Fruit fly (Drosophila melanogaster) whole organism, adult: ENCODE data around the gene CG14965.

Experiments used
- CG11617 ChIP-seq: fragments of 200-800 bp; sonication (Bioruptor generic); optimal IDR thresholded peaks from 2 replicates; lab custom pipeline; 2017; ENCODE audit warnings: mild to moderate bottlenecking, missing biosample characterization, missing genetic modification reagents, missing genetic modification characterization
- CG12768 ChIP-seq: fragments of 200-800 bp; sonication (Bioruptor generic); optimal IDR thresholded peaks from 2 replicates; lab custom pipeline; 2017; ENCODE audit warnings: missing biosample characterization, missing genetic modification characterization, mild to moderate bottlenecking, moderate library complexity, missing genetic modification reagents
- CG14711 ChIP-seq: fragments of 200-800 bp; sonication (Bioruptor generic); optimal IDR thresholded peaks from 2 replicates; lab custom pipeline; 2018; ENCODE audit warnings: missing biosample characterization, mild to moderate bottlenecking, missing genetic modification characterization, moderate library complexity
- CG1620 ChIP-seq: fragments of 200-800 bp; sonication (Bioruptor generic); optimal IDR thresholded peaks from 2 replicates; lab custom pipeline; 2016; ENCODE audit warnings: missing biosample characterization, missing genetic modification characterization
- CG33017 ChIP-seq: fragments of 200-800 bp; sonication (Bioruptor generic); optimal IDR thresholded peaks from 2 replicates; lab custom pipeline; 2018; ENCODE audit warnings: missing biosample characterization, mild to moderate bottlenecking, missing genetic modification characterization, moderate library complexity
- CG5204 ChIP-seq: fragments of 200-800 bp; sonication (Bioruptor generic); optimal IDR thresholded peaks from 2 replicates; lab custom pipeline; 2016; ENCODE audit warnings: missing biosample characterization, missing genetic modification characterization
- CG7045 ChIP-seq: fragments of 200-800 bp; sonication (Bioruptor generic); optimal IDR thresholded peaks from 2 replicates; lab custom pipeline; 2017; ENCODE audit warnings: missing biosample characterization, mild to moderate bottlenecking, missing genetic modification characterization
- CG7101 ChIP-seq: fragments of 200-800 bp; sonication (Bioruptor generic); optimal IDR thresholded peaks from 2 replicates; lab custom pipeline; 2018; ENCODE audit warnings: missing biosample characterization, mild to moderate bottlenecking, missing genetic modification characterization, moderate library complexity
- Clk ChIP-seq: fragments of 200-800 bp; sonication (Bioruptor generic); optimal IDR thresholded peaks from 2 replicates; lab custom pipeline; 2017; ENCODE audit warnings: missing biosample characterization, missing genetic modification characterization
- Crg-1 ChIP-seq: fragments of 200-800 bp; sonication (Bioruptor generic); optimal IDR thresholded peaks from 2 replicates; lab custom pipeline; 2016; ENCODE audit warnings: missing biosample characterization, missing genetic modification characterization
- Hr96 ChIP-seq: fragments of 200-800 bp; sonication (Bioruptor generic); optimal IDR thresholded peaks from 2 replicates; lab custom pipeline; 2016; ENCODE audit warnings: missing biosample characterization, missing genetic modification characterization
- Mnt ChIP-seq: fragments of 200-800 bp; sonication (Bioruptor generic); optimal IDR thresholded peaks from 2 replicates; lab custom pipeline; 2016; ENCODE audit warnings: missing biosample characterization, mild to moderate bottlenecking, missing genetic modification characterization
- bab1 ChIP-seq: fragments of 200-800 bp; sonication (Bioruptor generic); optimal IDR thresholded peaks from 3 replicates; lab custom pipeline; 2019; ENCODE audit warnings: missing biosample characterization, mild to moderate bottlenecking, missing genetic modification characterization, moderate library complexity
- cic ChIP-seq: fragments of 200-800 bp; sonication (Bioruptor generic); optimal IDR thresholded peaks from 2 replicates; lab custom pipeline; 2017; ENCODE audit warnings: missing biosample characterization, mild to moderate bottlenecking, missing genetic modification characterization, moderate library complexity
- cnc ChIP-seq, 2 experiments: fragments of >200 bp; optimal IDR thresholded peaks; 2 replicates each; lab custom pipeline; 2017
- kay ChIP-seq: fragments of 200-800 bp; sonication (Bioruptor generic); peaks from one replicate; lab custom pipeline; 2016; ENCODE audit warnings: missing biosample characterization, missing genetic modification characterization, borderline replicate concordance
- ovo ChIP-seq: fragments of 200-800 bp; sonication (Bioruptor generic); optimal IDR thresholded peaks from 2 replicates; lab custom pipeline; 2016; ENCODE audit warnings: missing biosample characterization, missing genetic modification characterization
- pad ChIP-seq: fragments of 200-800 bp; sonication (Bioruptor generic); optimal IDR thresholded peaks from 3 replicates; lab custom pipeline; 2017; ENCODE audit warnings: missing biosample characterization, missing genetic modification characterization, mild to moderate bottlenecking, moderate library complexity, missing genetic modification reagents
- tj ChIP-seq: fragments of 200-800 bp; sonication (Bioruptor generic); optimal IDR thresholded peaks from 3 replicates; lab custom pipeline; 2017; ENCODE audit warnings: missing biosample characterization, mild to moderate bottlenecking, missing genetic modification characterization, moderate library complexity
- toe ChIP-seq: fragments of 200-800 bp; sonication (Bioruptor generic); optimal IDR thresholded peaks from 2 replicates; lab custom pipeline; 2016; ENCODE audit warnings: missing biosample characterization, missing genetic modification characterization

Gene CG14965

dm6 chr3L:3189647-3190046, 2.6 kb downstream of the CG14965 start, which contains the start of the genes CG42525 and CG14958:
CG42525 (minus strand) TSS chr3L:3189747.
CG14958 (plus strand) TSS chr3L:3189978.
- no peak for TF ChIP-seq CG7045 (GFP tag; lab: Kevin White, UChicago)

- TF ChIP-seq CG12768 (GFP tag; lab: Kevin White, UChicago) (peak; percentile 11), CG1620 (GFP tag; lab: Kevin White, UChicago) (no peak), cic (GFP tag; lab: Kevin White, UChicago) (no peak), CG5204 (GFP tag; lab: Kevin White, UChicago) (no peak), CG11617 (no peak), Mnt (no peak), CG7045 (GFP tag; lab: Kevin White, UChicago) (peak; percentile 55)
Observed at dm6 chr3L:3187263-3187662, 5.0 kb downstream of the CG14965 start, which contains the start of gene CG14957. CG14957 (plus strand) TSS chr3L:3187563.

dm6 chr3L:3186364-3186763, 5.9 kb downstream of the CG14965 start, which contains the start of gene CG32284:
CG32284 (plus strand) TSS chr3L:3186664.
- TF ChIP-seq tj (GFP tag; lab: Kevin White, UChicago), result no peak
- no peak for TF ChIP-seq CG7101
- no peak for TF ChIP-seq Clk (GFP tag; lab: Kevin White, UChicago)
- no peak for TF ChIP-seq toe (GFP tag; lab: Kevin White, UChicago)

DNA sequence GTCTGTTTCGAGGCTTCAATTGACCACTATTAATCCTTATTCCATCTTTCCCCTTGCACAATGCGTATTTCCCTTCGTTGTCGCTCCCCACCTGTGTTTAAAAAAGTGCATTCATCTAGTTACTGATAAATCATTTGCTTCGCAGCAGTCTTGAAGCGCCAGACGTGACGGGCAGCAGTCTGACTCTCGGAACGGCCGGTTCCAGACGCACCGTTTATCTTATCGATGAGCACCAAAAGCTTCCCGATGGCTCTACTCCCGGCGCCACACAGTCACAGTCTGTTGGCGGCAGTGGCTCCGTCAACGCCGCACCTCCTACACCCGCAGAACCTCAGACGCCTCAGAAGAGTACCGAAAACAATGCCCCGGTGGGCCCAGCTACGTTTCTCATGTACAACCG, 8.2 kb downstream of the CG14965 start, which contains the start of gene CG42494:
CG42494 (plus strand) TSS at position 301 of the 400 bp plus-strand sequence.
- TF ChIP-seq bab1 (GFP tag; lab: Kevin White, UChicago), result no peak
- no peak for TF ChIP-seq CG11617
- no peak for TF ChIP-seq kay (GFP tag; lab: Kevin White, UChicago)

DNA sequence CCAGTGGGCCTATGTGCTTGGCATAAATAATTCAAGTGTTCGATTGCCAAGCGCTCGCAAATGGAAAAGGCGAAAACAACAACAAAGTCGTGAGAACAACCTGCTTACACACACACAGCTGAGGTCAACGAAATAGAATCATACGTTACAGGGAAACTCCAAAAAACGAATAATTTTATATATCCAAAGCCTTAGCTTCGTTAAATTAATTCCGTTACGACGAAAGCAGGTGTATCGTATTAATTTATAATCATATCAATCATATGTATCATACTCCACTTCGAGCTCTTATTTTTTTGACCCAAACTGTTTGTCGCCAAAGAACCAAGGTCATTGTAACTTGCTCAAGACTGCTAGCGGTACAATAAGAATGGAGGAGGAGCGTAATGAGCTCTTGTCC, 12.8 kb downstream of the CG14965 start:
- TF ChIP-seq CG7045 (GFP tag; lab: Kevin White, UChicago) (peak; percentile 78), CG14711 (tag; lab: Kevin White, UChicago) (peak; percentile 70), kay (GFP tag; lab: Kevin White, UChicago) (no peak), Hr96 (GFP tag; lab: Kevin White, UChicago) (peak; percentile 36), CG7101 (peak; percentile 68), CG33017 (peak; percentile 73), CG11617 (peak; percentile 27), bab1 (GFP tag; lab: Kevin White, UChicago) (peak; percentile 93), CG1620 (GFP tag; lab: Kevin White, UChicago) (peak; percentile 47), ovo (GFP tag; lab: Kevin White, UChicago) (no peak), Mnt (no peak), cic (GFP tag; lab: Kevin White, UChicago) (no peak), cnc (optimal IDR thresholded peaks at IDR 0.05; lab: Kevin White, UChicago) (no peak), tj (GFP tag; lab: Kevin White, UChicago) (peak; percentile 69), CG5204 (GFP tag; lab: Kevin White, UChicago) (no peak), toe (GFP tag; lab: Kevin White, UChicago) (peak; percentile 3), Crg-1 (GFP tag; lab: Kevin White, UChicago) (peak; percentile 11), Clk (GFP tag; lab: Kevin White, UChicago) (no peak), CG12768 (GFP tag; lab: Kevin White, UChicago) (peak; percentile 18), pad (GFP tag; lab: Kevin White, UChicago) (peak; percentile 36)

dm6 chr3L:3178530-3179096, 13.7 kb downstream of the CG14965 start, which contains the start of the genes MnM and Girdin:
MnM (minus strand) TSS chr3L:3178580.
Girdin (plus strand) TSS chr3L:3178930.
- TF ChIP-seq Mnt (peak; percentile 58), bab1 (GFP tag; lab: Kevin White, UChicago) (peak; percentile 23), CG7045 (GFP tag; lab: Kevin White, UChicago) (peak; percentile 39), ovo (GFP tag; lab: Kevin White, UChicago) (no peak), CG7101 (peak; percentile 43), cic (GFP tag; lab: Kevin White, UChicago) (no peak), CG14711 (tag; lab: Kevin White, UChicago) (peak; percentile 14), CG33017 (no peak), Crg-1 (GFP tag; lab: Kevin White, UChicago) (peak; percentile 54), CG11617 (peak; percentile 66), kay (GFP tag; lab: Kevin White, UChicago) (no peak), tj (GFP tag; lab: Kevin White, UChicago) (peak; percentile 31), CG5204 (GFP tag; lab: Kevin White, UChicago) (peak; percentile 62), CG1620 (GFP tag; lab: Kevin White, UChicago) (peak; percentile 73), pad (GFP tag; lab: Kevin White, UChicago) (peak; percentile 62), cnc (optimal IDR thresholded peaks at IDR 0.05; lab: Kevin White, UChicago) (no peak), Clk (GFP tag; lab: Kevin White, UChicago) (peak; percentile 9), toe (GFP tag; lab: Kevin White, UChicago) (peak; percentile 67), Hr96 (GFP tag; lab: Kevin White, UChicago) (peak; percentile 75), CG12768 (GFP tag; lab: Kevin White, UChicago) (peak; percentile 0)
